Worm (Caenorhabditis elegans) whole organism, L3 larva: ENCODE data around the gene R160.13.

Experiments
- ama-1 ChIP-seq: fragments of 150-350 bp; optimal IDR thresholded peaks from 2 replicates; lab custom pipeline; 2018
- egl-27 ChIP-seq: sonication (generic microtip); optimal IDR thresholded peaks from 4 replicates; lab custom pipeline; 2017; ENCODE audit warnings: missing biosample characterization, missing genetic modification reagents, missing genetic modification characterization
- elt-1 ChIP-seq: fragments of 150-350 bp; optimal IDR thresholded peaks from 2 replicates; lab custom pipeline; 2014; ENCODE audit warnings: missing biosample characterization, missing genetic modification characterization
- elt-3 ChIP-seq, 3 experiments: fragments of 150-350 bp in 1 of 3; sonication (generic microtip) in 2 of 3; optimal IDR thresholded peaks; 2 replicates in 2 of 3; 4 replicates in 1 of 3; lab custom pipeline; 2014 to 2017; ENCODE audit warnings: missing biosample characterization in 3 of 3, missing genetic modification characterization in 3 of 3
- lin-39 ChIP-seq: fragments of 150-350 bp; optimal IDR thresholded peaks from 2 replicates; lab custom pipeline; 2018; ENCODE audit warnings: missing biosample characterization, missing genetic modification reagents, missing genetic modification characterization
- mml-1 ChIP-seq: fragments of 150-350 bp; sonication (generic microtip); optimal IDR thresholded peaks from 3 replicates; lab custom pipeline; 2014; ENCODE audit warnings: missing biosample characterization, missing genetic modification characterization
- nhr-237 ChIP-seq: fragments of 150-350 bp; optimal IDR thresholded peaks from 2 replicates; lab custom pipeline; 2014; ENCODE audit warnings: missing biosample characterization, missing genetic modification characterization
- nhr-28 ChIP-seq: fragments of 150-350 bp; optimal IDR thresholded peaks from 2 replicates; lab custom pipeline; 2014; ENCODE audit warnings: missing biosample characterization, missing genetic modification characterization
- pha-4 ChIP-seq: fragments of 150-350 bp; optimal IDR thresholded peaks from 2 replicates; lab custom pipeline; 2014; ENCODE audit warnings: missing biosample characterization, missing genetic modification reagents, missing genetic modification characterization
- sea-2 ChIP-seq: fragments of 150-350 bp; sonication (generic microtip); optimal IDR thresholded peaks from 4 replicates; lab custom pipeline; 2014; ENCODE audit warnings: missing biosample characterization, missing genetic modification reagents, missing genetic modification characterization
- skn-1 ChIP-seq: fragments of 150-350 bp; optimal IDR thresholded peaks from 2 replicates; lab custom pipeline; 2014; ENCODE audit warnings: missing biosample characterization, missing genetic modification characterization
- snpc-4 ChIP-seq: fragments of 150-350 bp; optimal IDR thresholded peaks from 2 replicates; lab custom pipeline; 2014; ENCODE audit warnings: missing biosample characterization, missing genetic modification characterization

DNA sequence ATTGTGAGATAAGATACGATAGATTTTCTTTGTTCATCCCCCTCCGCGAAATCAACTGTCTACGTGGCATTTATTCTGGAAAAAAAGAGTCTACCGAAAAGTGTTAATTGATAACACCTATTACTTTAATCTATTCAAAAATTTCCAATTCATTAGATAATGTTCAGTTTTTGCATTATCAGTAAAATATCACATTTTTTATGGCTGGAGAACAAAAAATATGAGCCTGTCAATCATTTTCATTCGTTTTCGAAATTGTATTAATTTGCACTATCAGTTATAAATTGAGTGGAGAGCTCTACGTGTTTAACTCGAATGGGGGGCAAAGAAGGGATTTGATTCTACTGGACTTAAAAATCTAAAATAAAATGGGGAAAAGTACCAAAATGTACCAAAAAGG lies 12.3 kb downstream of the R160.13 start:
- TF ChIP-seq nhr-28 (tag; lab: Kevin White, UChicago): no peak
- no peak for TF ChIP-seq elt-3 (tag; optimal IDR thresholded peaks at IDR 0.05; lab: Kevin White, UChicago)
- no peak for TF ChIP-seq elt-1 (tag; lab: Kevin White, UChicago)
- TF ChIP-seq nhr-237: no peak
- TF ChIP-seq sea-2 (GFP tag; lab: Kevin White, UChicago): no peak
- TF ChIP-seq lin-39 (tag; lab: Kevin White, UChicago): no peak
- no peak for TF ChIP-seq pha-4 (tag; lab: Kevin White, UChicago)
- no peak for TF ChIP-seq ama-1 (lab: Kevin White, UChicago)
- TF ChIP-seq egl-27 (tag; lab: Kevin White, UChicago): no peak
- no peak for TF ChIP-seq snpc-4 (tag; lab: Kevin White, UChicago)
- no peak for TF ChIP-seq mml-1
- no peak for TF ChIP-seq skn-1 (tag; lab: Kevin White, UChicago)
